Fruit fly (Drosophila melanogaster) whole organism, wandering third instar larva: Measurements from ENCODE around the gene CG6576.
A peak's percentile ranks its signal among the peaks of the same experiment; 100 is the strongest.

Experiments used
- CG9705 ChIP-seq: fragments of 200-800 bp; sonication (Bioruptor generic); optimal IDR thresholded peaks from 2 replicates; lab custom pipeline; 2018; ENCODE audit warnings: missing biosample characterization, mild to moderate bottlenecking, missing genetic modification characterization
- CrebA ChIP-seq: fragments of 200-800 bp; sonication (Bioruptor generic); optimal IDR thresholded peaks from 2 replicates; lab custom pipeline; 2016; ENCODE audit warnings: missing biosample characterization, mild to moderate bottlenecking, missing genetic modification characterization, borderline replicate concordance
- Dfd ChIP-seq: fragments of >200 bp; optimal IDR thresholded peaks from 2 replicates; lab custom pipeline; 2017; ENCODE audit warnings: missing biosample characterization, missing genetic modification characterization
- HLH106 ChIP-seq: fragments of 200-800 bp; optimal IDR thresholded peaks from 3 replicates; lab custom pipeline; 2019; ENCODE audit warnings: missing biosample characterization, mild to moderate bottlenecking, missing genetic modification characterization, moderate library complexity
- Hr78 ChIP-seq: fragments of >200 bp; optimal IDR thresholded peaks from 2 replicates; lab custom pipeline; 2017; ENCODE audit warnings: missing biosample characterization, missing genetic modification characterization
- OdsH ChIP-seq: fragments of 200-800 bp; sonication (Bioruptor generic); optimal IDR thresholded peaks from 2 replicates; lab custom pipeline; 2016; ENCODE audit warnings: missing biosample characterization, mild to moderate bottlenecking, missing genetic modification characterization
- ey ChIP-seq: fragments of 200-800 bp; sonication (Bioruptor generic); optimal IDR thresholded peaks from 2 replicates; lab custom pipeline; 2016; ENCODE audit warnings: missing biosample characterization, missing genetic modification characterization
- foxo ChIP-seq, 2 experiments: fragments of 200-800 bp; sonication (Bioruptor generic); optimal IDR thresholded peaks; 2 replicates in 1 of 2; 3 replicates in 1 of 2; lab custom pipeline; 2016 to 2017; ENCODE audit warnings: missing biosample characterization in 2 of 2, missing genetic modification characterization in 2 of 2
- lola ChIP-seq: fragments of >200 bp; optimal IDR thresholded peaks from 2 replicates; lab custom pipeline; 2017; ENCODE audit warnings: missing biosample characterization, missing genetic modification characterization
- pan ChIP-seq: fragments of >200 bp; optimal IDR thresholded peaks from 2 replicates; lab custom pipeline; 2017
- psq ChIP-seq: fragments of 200-800 bp; sonication (Bioruptor generic); optimal IDR thresholded peaks from 3 replicates; lab custom pipeline; 2017; ENCODE audit warnings: missing biosample characterization, mild to moderate bottlenecking, missing genetic modification characterization, moderate library complexity
- usp ChIP-seq: fragments of >200 bp; optimal IDR thresholded peaks from 2 replicates; lab custom pipeline; 2017; ENCODE audit warnings: missing biosample characterization, missing genetic modification characterization

dm6 chr3L:8777313-8777924 is 21.6 kb downstream of the CG6576 start:
- TF ChIP-seq CG9705 (GFP tag; lab: Kevin White, UChicago), result no peak
- no peak for TF ChIP-seq CrebA
- no peak for TF ChIP-seq Dfd
- TF ChIP-seq usp (GFP tag; lab: Kevin White, UChicago), result no peak
- TF ChIP-seq psq (GFP tag; lab: Kevin White, UChicago), result peak; percentile 24
- TF ChIP-seq ey (GFP tag; lab: Kevin White, UChicago), result peak; percentile 1
- TF ChIP-seq pan, result no peak
- TF ChIP-seq HLH106 (tag; lab: Kevin White, UChicago), result peak; percentile 24
- TF ChIP-seq lola, result no peak
- peak in 1 of 2 experiments; percentile 4 for TF ChIP-seq foxo (GFP tag; optimal IDR thresholded peaks at IDR 0.05; lab: Kevin White, UChicago)
- TF ChIP-seq Hr78 (GFP tag; lab: Kevin White, UChicago), result no peak
- peak; percentile 16 for TF ChIP-seq OdsH
